Worm (Caenorhabditis elegans): ENCODE results near the gene F43C11.8.

- TF ChIP-seq hmg-11 (tag; optimal IDR thresholded peaks at IDR 0.05), result no peak
- no peak for TF ChIP-seq sea-2 (GFP tag; optimal IDR thresholded peaks at IDR 0.05)
- TF ChIP-seq nhr-77 (tag; optimal IDR thresholded peaks at IDR 0.05), result no peak
Observed at ce11 chrII:2378465-2379009, 46.2 kb downstream of the F43C11.8 start.
